Worm (Caenorhabditis elegans) whole organism, early embryonic: ENCODE measurements around the gene F58D12.1.

ENCODE experiments used
- B0310.2 ChIP-seq: sonication (generic microtip); optimal IDR thresholded peaks from 2 replicates; lab custom pipeline; 2016; ENCODE audit warnings: mild to moderate bottlenecking, missing genetic modification characterization, missing compliant biosample characterization
- F13C5.2 ChIP-seq: sonication (generic microtip); optimal IDR thresholded peaks from 2 replicates; lab custom pipeline; 2017; ENCODE audit warnings: mild to moderate bottlenecking, missing genetic modification characterization, inconsistent platforms, missing compliant biosample characterization
- aly-1 ChIP-seq: sonication (generic microtip); optimal IDR thresholded peaks from 2 replicates; lab custom pipeline; 2016; ENCODE audit warnings: missing genetic modification characterization, missing compliant biosample characterization
- ama-1 ChIP-seq: fragments of 150-350 bp; optimal IDR thresholded peaks from 2 replicates; lab custom pipeline; 2014
- ceh-13 ChIP-seq: fragments of 200-800 bp; sonication (Bioruptor generic); optimal IDR thresholded peaks from 2 replicates; lab custom pipeline; 2018; ENCODE audit warnings: mild to moderate bottlenecking, missing genetic modification characterization, missing compliant biosample characterization
- ceh-36 ChIP-seq: sonication (generic microtip); optimal IDR thresholded peaks from 2 replicates; lab custom pipeline; 2016; ENCODE audit warnings: missing genetic modification characterization, inconsistent platforms, missing compliant biosample characterization
- ets-7 ChIP-seq: sonication (generic microtip); optimal IDR thresholded peaks from 2 replicates; lab custom pipeline; 2016; ENCODE audit warnings: missing genotype, missing genetic modification characterization, missing compliant biosample characterization
- flt-1 ChIP-seq: fragments of 200-800 bp; sonication (Bioruptor generic); IDR thresholded peaks from 2 replicates; pipeline ENCODE4 v1.3.6; 2022; ENCODE audit warnings: missing genetic modification characterization, missing compliant biosample characterization
- hmbx-1 ChIP-seq: sonication (generic microtip); optimal IDR thresholded peaks from 2 replicates; lab custom pipeline; 2016; ENCODE audit warnings: mild to moderate bottlenecking, missing genetic modification characterization, missing compliant biosample characterization
- hmg-4 ChIP-seq: fragments of 200-800 bp; sonication (Bioruptor generic); optimal IDR thresholded peaks from 2 replicates; lab custom pipeline; 2018; ENCODE audit warnings: mild to moderate bottlenecking, missing genetic modification characterization, missing compliant biosample characterization
- hnd-1 ChIP-seq: sonication (generic microtip); optimal IDR thresholded peaks from 2 replicates; lab custom pipeline; 2016; ENCODE audit warnings: missing genetic modification characterization, missing compliant biosample characterization
- pes-1 ChIP-seq: fragments of 200-800 bp; sonication (Bioruptor generic); IDR thresholded peaks from 2 replicates; pipeline ENCODE4 v1.3.6; 2022; ENCODE audit warnings: missing genetic modification reagents, missing genetic modification characterization, missing compliant biosample characterization
- scrt-1 ChIP-seq: fragments of 200-800 bp; sonication (Bioruptor generic); IDR thresholded peaks from 2 replicates; pipeline ENCODE4 v1.3.6; 2022; ENCODE audit warnings: missing genetic modification characterization, missing compliant biosample characterization
- sea-1 ChIP-seq: fragments of 200-800 bp; sonication (Bioruptor generic); conservative IDR thresholded peaks from 2 replicates; pipeline ENCODE4 v1.3.6; 2022; ENCODE audit warnings: missing genetic modification characterization, missing compliant biosample characterization
- tbx-11 ChIP-seq: fragments of 200-800 bp; sonication (Bioruptor generic); IDR thresholded peaks from 2 replicates; pipeline ENCODE4 v1.3.6; 2022; ENCODE audit warnings: missing genetic modification characterization, missing compliant biosample characterization
- tbx-37 ChIP-seq: fragments of 200-800 bp; sonication (Bioruptor generic); conservative IDR thresholded peaks from 2 replicates; pipeline ENCODE4 v1.3.6; 2022; ENCODE audit warnings: missing genetic modification reagents, missing genetic modification characterization, missing compliant biosample characterization
- tra-4 ChIP-seq: sonication (generic microtip); optimal IDR thresholded peaks from 2 replicates; lab custom pipeline; 2017; ENCODE audit warnings: missing genetic modification characterization, missing compliant biosample characterization

F58D12.1 gene

DNA sequence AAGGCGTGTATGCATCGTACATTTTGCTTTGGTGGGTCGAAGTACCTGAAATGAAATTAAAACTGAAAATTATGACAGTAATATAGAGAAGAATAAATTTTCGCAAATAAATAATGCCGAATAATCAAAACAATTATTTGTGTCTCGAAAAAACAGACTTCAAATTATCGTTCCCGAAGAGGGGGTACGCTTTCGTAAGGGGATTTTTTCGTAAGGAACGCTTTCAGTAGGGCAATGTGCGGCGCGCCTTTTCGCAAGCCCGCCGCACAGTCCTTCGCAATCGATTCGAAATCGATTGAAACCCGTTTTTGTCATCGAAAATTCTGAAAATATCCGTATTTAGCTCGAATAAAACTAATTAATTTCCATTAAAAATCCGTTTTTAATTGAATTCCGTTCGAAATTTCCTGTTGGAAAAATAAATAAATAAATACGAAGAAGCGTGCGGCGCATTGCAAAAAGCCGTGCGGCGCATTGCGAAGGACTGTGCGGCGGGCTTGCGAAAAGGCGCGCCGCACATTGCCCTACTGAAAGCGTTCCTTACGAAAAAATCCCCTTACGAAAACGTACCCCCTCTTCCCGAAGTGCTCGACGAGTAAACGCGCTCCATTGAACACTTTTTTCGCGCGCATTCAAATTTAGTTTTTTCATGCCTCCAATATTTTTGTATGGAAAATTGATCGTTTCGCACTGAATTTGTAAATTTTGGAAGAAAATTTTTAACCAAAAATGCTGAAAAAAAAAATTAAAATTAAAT, 10.9 kb upstream of the F58D12.1 start, which contains the start of gene vps-39:
Gene vps-39 (minus strand): TSS at position 51 of the 757 bp plus-strand sequence.
- TF ChIP-seq flt-1 (GFP tag; lab: Robert Waterston, UW) (0 out of 2 replicates have a peak, but pooled peaks have one; percentile 6), pes-1 (peak; percentile 79; the same call in 1 of the 2 replicates), scrt-1 (GFP tag; lab: Robert Waterston, UW) (peak; percentile 50; the same call in 1 of the 2 replicates), tbx-37 (GFP tag; lab: Robert Waterston, UW) (peak; percentile 58; the same call in 1 of the 2 replicates), sea-1 (peak; percentile 77), hmg-4 (GFP tag; lab: Kevin White, UChicago) (peak; percentile 17)

DNA sequence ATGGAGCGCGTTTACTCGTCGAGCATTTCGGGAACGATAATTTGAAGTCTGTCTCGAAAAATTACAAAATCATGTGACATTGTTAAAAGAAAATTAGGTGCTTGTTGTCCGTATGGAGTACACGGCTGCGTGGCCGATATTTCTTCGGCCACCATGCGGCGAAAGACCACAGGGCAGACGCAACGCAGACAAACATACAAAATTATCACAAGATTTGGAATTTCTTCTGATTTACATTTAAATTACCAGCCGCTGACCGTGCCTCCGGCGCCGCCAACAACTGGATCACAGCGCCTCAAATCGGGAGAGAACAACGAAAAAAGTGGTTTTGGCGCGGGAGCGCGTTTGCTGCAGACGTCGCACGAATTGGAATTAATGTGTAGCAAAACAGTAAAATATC, 5.7 kb downstream of the F58D12.1 start:
- peak; percentile 87 for TF ChIP-seq tbx-37 (GFP tag; lab: Robert Waterston, UW)
- TF ChIP-seq flt-1 (GFP tag; lab: Robert Waterston, UW) = peak; percentile 53; the same call in 1 of the 2 replicates
- TF ChIP-seq ets-7 (tag; lab: Kevin White, UChicago) = peak; percentile 35
- TF ChIP-seq pes-1 = peak; percentile 76; the same call in 1 of the 2 replicates
- 0 out of 2 replicates have a peak, but pooled peaks have one; percentile 53 for TF ChIP-seq scrt-1 (GFP tag; lab: Robert Waterston, UW)
- 0 out of 2 replicates have a peak, but pooled peaks have one; percentile 28 for TF ChIP-seq tbx-11 (GFP tag; lab: Robert Waterston, UW)

DNA sequence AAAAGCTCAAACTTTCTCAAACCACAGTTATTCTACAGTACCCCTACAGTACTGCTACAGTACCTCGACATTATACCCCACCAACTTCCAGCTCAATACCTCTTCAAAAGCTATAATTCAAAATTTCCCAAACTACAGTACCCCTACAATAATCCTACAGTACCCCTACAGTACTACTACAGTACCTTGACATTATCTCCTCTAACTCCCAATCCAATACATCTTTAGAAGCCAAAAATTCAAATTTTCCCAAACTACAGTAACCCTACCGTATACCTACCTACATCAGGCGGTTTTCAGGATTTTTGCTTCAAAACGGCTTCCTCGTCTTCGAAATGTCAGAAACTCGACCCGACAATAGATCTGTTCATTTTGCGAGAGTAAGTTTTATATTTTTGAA, 8.2 kb downstream of the F58D12.1 start, which contains the start of gene F58D12.3:
Gene F58D12.3 (plus strand): TSS at position 301 of the 400 bp plus-strand sequence.
- TF ChIP-seq scrt-1 (GFP tag; lab: Robert Waterston, UW) (no peak), ets-7 (tag; lab: Kevin White, UChicago) (no peak), tbx-37 (GFP tag; lab: Robert Waterston, UW) (no peak), hnd-1 (tag; lab: Kevin White, UChicago) (no peak), pes-1 (no peak), aly-1 (tag; lab: Kevin White, UChicago) (no peak), B0310.2 (tag; lab: Kevin White, UChicago) (no peak), tbx-11 (GFP tag; lab: Robert Waterston, UW) (no peak), flt-1 (GFP tag; lab: Robert Waterston, UW) (no peak)

DNA sequence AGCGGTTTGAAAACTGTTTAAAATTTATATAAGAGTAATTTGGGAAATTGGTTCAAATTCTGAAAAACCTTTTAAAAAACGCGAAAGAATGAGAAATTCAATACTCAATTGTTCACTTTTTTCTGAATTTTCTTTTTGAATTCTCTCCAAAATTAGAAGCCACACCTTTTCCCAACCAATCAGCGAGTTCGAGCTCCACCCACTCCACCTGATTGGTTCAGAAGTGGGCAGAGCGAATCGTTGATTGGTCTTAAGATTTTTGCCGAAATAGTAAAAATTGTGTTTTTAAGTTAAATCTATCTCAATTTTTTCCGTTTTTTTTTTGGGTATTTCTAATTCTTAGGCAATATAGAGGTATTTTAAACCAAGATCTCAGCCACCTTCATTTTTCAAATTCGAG, 14.6 kb downstream of the F58D12.1 start:
- TF ChIP-seq hmg-4 (GFP tag; lab: Kevin White, UChicago) (no peak), aly-1 (tag; lab: Kevin White, UChicago) (no peak), flt-1 (GFP tag; lab: Robert Waterston, UW) (no peak), ama-1 (lab: Kevin White, UChicago) (no peak), tbx-37 (GFP tag; lab: Robert Waterston, UW) (no peak), tra-4 (no peak), ceh-36 (tag; lab: Kevin White, UChicago) (no peak), tbx-11 (GFP tag; lab: Robert Waterston, UW) (no peak)

DNA sequence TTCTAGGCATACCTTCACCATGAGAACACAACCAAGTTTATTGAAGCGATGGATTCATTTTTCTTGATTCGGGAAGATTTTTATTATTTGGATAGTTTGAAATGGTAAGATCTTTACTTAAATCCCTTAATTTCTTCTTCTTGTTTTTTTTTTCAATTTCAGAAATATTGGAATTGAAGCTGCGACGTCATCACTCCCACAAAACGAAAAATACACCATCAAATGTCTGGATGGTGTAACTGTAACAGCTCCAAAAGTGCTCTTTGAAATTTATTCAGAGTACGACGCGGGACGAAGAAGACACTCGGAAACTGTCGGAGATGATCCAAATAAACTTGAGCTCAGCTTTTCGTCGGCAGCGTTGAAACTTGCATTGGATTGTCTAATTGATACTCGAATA, 15.0 kb downstream of the F58D12.1 start, which contains the start of gene D1086.21:
Gene D1086.21 (plus strand): TSS at position 301 of the 400 bp plus-strand sequence.
- TF ChIP-seq hmg-4 (GFP tag; lab: Kevin White, UChicago) (no peak), tbx-11 (GFP tag; lab: Robert Waterston, UW) (no peak), ama-1 (lab: Kevin White, UChicago) (no peak), sea-1 (no peak), scrt-1 (GFP tag; lab: Robert Waterston, UW) (no peak), hnd-1 (tag; lab: Kevin White, UChicago) (no peak), B0310.2 (tag; lab: Kevin White, UChicago) (no peak), flt-1 (GFP tag; lab: Robert Waterston, UW) (no peak), tbx-37 (GFP tag; lab: Robert Waterston, UW) (no peak), ets-7 (tag; lab: Kevin White, UChicago) (no peak), ceh-13 (GFP tag; lab: Kevin White, UChicago) (no peak), ceh-36 (tag; lab: Kevin White, UChicago) (no peak), hmbx-1 (tag; lab: Kevin White, UChicago) (no peak), F13C5.2 (tag; lab: Kevin White, UChicago) (no peak), tra-4 (no peak), pes-1 (no peak), aly-1 (tag; lab: Kevin White, UChicago) (no peak)

DNA sequence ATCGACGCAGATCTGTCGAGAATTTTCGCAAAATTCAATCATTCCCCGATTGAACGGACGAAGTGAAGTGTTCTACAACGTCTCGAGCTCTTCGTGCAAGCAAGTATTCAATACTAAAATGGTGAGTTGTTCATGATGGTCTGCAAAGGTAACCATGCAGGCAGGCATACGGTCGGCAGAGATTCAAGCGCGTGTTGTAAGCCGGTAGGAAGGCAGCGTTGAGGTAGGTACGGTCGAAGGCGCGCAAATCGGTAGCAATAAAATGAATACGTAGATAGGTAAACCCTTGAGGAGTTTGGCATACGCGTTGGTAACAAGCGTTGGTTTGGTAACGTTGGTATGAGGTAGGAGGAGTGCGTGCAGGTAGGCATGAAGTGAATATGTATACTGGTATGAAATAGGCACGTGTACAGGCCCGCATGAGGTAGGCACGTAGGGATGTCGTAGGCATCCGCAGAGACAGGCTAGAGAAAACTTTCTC, 18.5 kb downstream of the F58D12.1 start, which contains the start of gene D1086.17:
Gene D1086.17 (plus strand): TSS at position 51 of the 481 bp plus-strand sequence.
- TF ChIP-seq ceh-13 (GFP tag; lab: Kevin White, UChicago) (no peak), flt-1 (GFP tag; lab: Robert Waterston, UW) (no peak)

DNA sequence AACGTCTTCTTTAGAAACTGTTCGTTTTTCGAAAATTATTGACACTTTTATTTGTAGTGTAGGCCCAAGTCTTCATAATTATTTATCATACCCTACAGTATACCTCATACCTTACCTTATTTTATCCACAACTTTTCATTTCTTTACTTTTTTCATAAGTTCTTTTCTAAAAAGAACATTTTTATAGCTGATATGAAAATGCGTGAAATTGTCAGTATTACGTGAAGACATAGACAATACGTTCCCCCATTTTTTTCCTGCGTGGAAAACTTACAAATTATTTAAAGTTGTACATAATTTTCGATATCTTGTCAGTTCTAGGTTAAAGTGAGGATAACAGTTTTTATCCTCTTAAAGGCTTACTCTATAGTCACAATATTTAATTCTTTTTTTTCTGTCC, 20.5 kb downstream of the F58D12.1 start:
- TF ChIP-seq scrt-1 (GFP tag; lab: Robert Waterston, UW) = no peak
- no peak for TF ChIP-seq sea-1
- no peak for TF ChIP-seq tra-4
- no peak for TF ChIP-seq tbx-37 (GFP tag; lab: Robert Waterston, UW)
- no peak for TF ChIP-seq B0310.2 (tag; lab: Kevin White, UChicago)
- TF ChIP-seq hmbx-1 (tag; lab: Kevin White, UChicago) = no peak
- no peak for TF ChIP-seq ama-1 (lab: Kevin White, UChicago)
